Worm (Caenorhabditis elegans) whole organism, L4 larva: ENCODE data around the gene str-83.
A peak's percentile ranks its signal among the peaks of the same experiment; 100 is the strongest.

Experiments
- D1046.2 ChIP-seq: fragments of 200-800 bp; sonication (Bioruptor generic); IDR thresholded peaks from 2 replicates; pipeline ENCODE4 v1.3.6; 2022; ENCODE audit warnings: missing genetic modification characterization, missing compliant biosample characterization
- F10B5.3 ChIP-seq: sonication (generic microtip); optimal IDR thresholded peaks from 2 replicates; lab custom pipeline; 2016; ENCODE audit warnings: mild to moderate bottlenecking, missing genetic modification characterization, missing compliant biosample characterization
- T20F7.1 ChIP-seq: fragments of 200-800 bp; sonication (Bioruptor generic); optimal IDR thresholded peaks from 2 replicates; lab custom pipeline; 2018; ENCODE audit warnings: mild to moderate bottlenecking, missing genetic modification characterization, missing compliant biosample characterization
- ZK337.2 ChIP-seq: fragments of 200-800 bp; sonication (Bioruptor generic); IDR thresholded peaks from 2 replicates; pipeline ENCODE4 v1.3.6; 2022; ENCODE audit warnings: missing genetic modification reagents, missing genetic modification characterization, missing compliant biosample characterization
- ZK546.5 ChIP-seq, 2 experiments: sonication (generic microtip); optimal IDR thresholded peaks; 2 replicates each; lab custom pipeline; 2017; ENCODE audit warnings: missing biosample characterization in 2 of 2, missing genetic modification characterization in 2 of 2
- ceh-28 ChIP-seq: fragments of 150-350 bp; optimal IDR thresholded peaks from 2 replicates; lab custom pipeline; 2014; ENCODE audit warnings: missing biosample characterization, missing genetic modification reagents, missing genetic modification characterization
- ceh-62 ChIP-seq: sonication (generic microtip); optimal IDR thresholded peaks from 2 replicates; lab custom pipeline; 2017; ENCODE audit warnings: missing biosample characterization, missing genetic modification characterization
- daf-16 ChIP-seq, 3 experiments: sonication (generic microtip); optimal IDR thresholded peaks; 2 replicates each; lab custom pipeline; 2016 to 2017; ENCODE audit warnings: missing genetic modification characterization in 3 of 3, missing genetic modification reagents in 3 of 3, mild to moderate bottlenecking in 2 of 3, missing compliant biosample characterization in 2 of 3, missing biosample characterization in 1 of 3, moderate library complexity in 1 of 3
- daf-8 ChIP-seq: fragments of 200-800 bp; sonication (Bioruptor generic); IDR thresholded peaks from 2 replicates; pipeline ENCODE4 v1.3.6; 2022; ENCODE audit warnings: missing genetic modification characterization, missing compliant biosample characterization
- dmd-6 ChIP-seq: fragments of 200-800 bp; sonication (Bioruptor generic); IDR thresholded peaks from 2 replicates; pipeline ENCODE4 v1.3.6; 2022; ENCODE audit warnings: missing genetic modification reagents, missing genetic modification characterization, missing compliant biosample characterization
- dmd-8 ChIP-seq: fragments of 200-800 bp; sonication (Bioruptor generic); IDR thresholded peaks from 2 replicates; pipeline ENCODE4 v1.3.6; 2022; ENCODE audit warnings: missing genetic modification characterization, missing compliant biosample characterization
- dpl-1 ChIP-seq: fragments of 150-350 bp; optimal IDR thresholded peaks from 2 replicates; lab custom pipeline; 2014; ENCODE audit warnings: missing biosample characterization, missing genetic modification reagents, missing genetic modification characterization
- dve-1 ChIP-seq: sonication (generic microtip); optimal IDR thresholded peaks from 2 replicates; lab custom pipeline; 2017; ENCODE audit warnings: antibody characterized with exemption, mild to moderate bottlenecking, missing genetic modification characterization, missing compliant biosample characterization; ENCODE audit not compliant: insufficient read depth
- egl-43 ChIP-seq: fragments of 200-800 bp; sonication (Bioruptor generic); IDR thresholded peaks from 2 replicates; pipeline ENCODE4 v1.3.6; 2022; ENCODE audit warnings: missing genetic modification reagents, missing genetic modification characterization, missing compliant biosample characterization
- fkh-10 ChIP-seq: fragments of 150-350 bp; optimal IDR thresholded peaks from 2 replicates; lab custom pipeline; 2014; ENCODE audit warnings: missing biosample characterization, missing genetic modification reagents, missing genetic modification characterization
- hlh-11 ChIP-seq: fragments of 200-800 bp; sonication (Bioruptor generic); optimal IDR thresholded peaks from 2 replicates; lab custom pipeline; 2018; ENCODE audit warnings: mild to moderate bottlenecking, missing genetic modification characterization, missing compliant biosample characterization
- hlh-30 ChIP-seq: sonication (generic microtip); optimal IDR thresholded peaks from 2 replicates; lab custom pipeline; 2017; ENCODE audit warnings: antibody characterized with exemption, mild to moderate bottlenecking, missing genetic modification characterization, missing compliant biosample characterization; ENCODE audit not compliant: insufficient read depth
- lin-39 ChIP-seq: fragments of 150-350 bp; optimal IDR thresholded peaks from 2 replicates; lab custom pipeline; 2014; ENCODE audit warnings: missing biosample characterization, missing genetic modification reagents, missing genetic modification characterization
- lsy-2 ChIP-seq, 2 experiments: fragments of 150-350 bp in 1 of 2; sonication (generic microtip) in 1 of 2; optimal IDR thresholded peaks; 2 replicates each; lab custom pipeline; 2014 to 2017; ENCODE audit warnings: missing biosample characterization in 2 of 2, missing genetic modification characterization in 2 of 2
- mep-1 ChIP-seq: fragments of 150-350 bp; sonication (generic microtip); optimal IDR thresholded peaks from 3 replicates; lab custom pipeline; 2014; ENCODE audit warnings: missing biosample characterization, missing genetic modification characterization
- mes-2 ChIP-seq: sonication (generic microtip); optimal IDR thresholded peaks from 2 replicates; lab custom pipeline; 2016; ENCODE audit warnings: missing genotype, mild to moderate bottlenecking, missing genetic modification characterization, missing compliant biosample characterization; ENCODE audit not compliant: poor library complexity, severe bottlenecking
- mxl-3 ChIP-seq: fragments of 200-800 bp; sonication (Bioruptor generic); optimal IDR thresholded peaks from 2 replicates; lab custom pipeline; 2018; ENCODE audit warnings: mild to moderate bottlenecking, missing genetic modification characterization, missing compliant biosample characterization
- nhr-102 ChIP-seq: sonication (generic microtip); optimal IDR thresholded peaks from 2 replicates; lab custom pipeline; 2016; ENCODE audit warnings: mild to moderate bottlenecking, missing genetic modification characterization, moderate library complexity, missing compliant biosample characterization
- nhr-28 ChIP-seq: fragments of 150-350 bp; optimal IDR thresholded peaks from 2 replicates; lab custom pipeline; 2014; ENCODE audit warnings: missing biosample characterization, missing genetic modification characterization
- nhr-42 ChIP-seq: fragments of 200-800 bp; sonication (Bioruptor generic); IDR thresholded peaks from 2 replicates; pipeline ENCODE4 v1.3.6; 2022; ENCODE audit warnings: missing genetic modification characterization, missing compliant biosample characterization
- nhr-76 ChIP-seq: fragments of 150-350 bp; optimal IDR thresholded peaks from 2 replicates; lab custom pipeline; 2014; ENCODE audit warnings: missing biosample characterization, missing genetic modification characterization
- nhr-77 ChIP-seq: fragments of 150-350 bp; optimal IDR thresholded peaks from 2 replicates; lab custom pipeline; 2014; ENCODE audit warnings: missing biosample characterization, missing genetic modification characterization
- php-3 ChIP-seq: fragments of 200-800 bp; sonication (Bioruptor generic); IDR thresholded peaks from 2 replicates; pipeline ENCODE4 v1.3.6; 2022; ENCODE audit warnings: missing genetic modification reagents, missing genetic modification characterization, missing compliant biosample characterization
- pqm-1 ChIP-seq: sonication (generic microtip); optimal IDR thresholded peaks from 2 replicates; lab custom pipeline; 2017; ENCODE audit warnings: missing biosample characterization, missing genetic modification characterization
- rbr-2 ChIP-seq: sonication (generic microtip); optimal IDR thresholded peaks from 2 replicates; lab custom pipeline; 2016; ENCODE audit warnings: missing genotype, missing genetic modification characterization, missing compliant biosample characterization
- snpc-1.2 ChIP-seq: fragments of 200-800 bp; sonication (Bioruptor generic); IDR thresholded peaks from 2 replicates; pipeline ENCODE4 v1.3.6; 2022; ENCODE audit warnings: missing genetic modification reagents, missing genetic modification characterization, missing compliant biosample characterization
- snpc-4 ChIP-seq: fragments of 150-350 bp; optimal IDR thresholded peaks from 2 replicates; lab custom pipeline; 2014; ENCODE audit warnings: missing biosample characterization, missing genetic modification characterization
- unc-39 ChIP-seq: sonication (generic microtip); optimal IDR thresholded peaks from 2 replicates; lab custom pipeline; 2017; ENCODE audit warnings: missing biosample characterization, missing genetic modification characterization
- unc-62 ChIP-seq, 3 experiments: fragments of 150-350 bp in 1 of 3; sonication (generic microtip); optimal IDR thresholded peaks in 2 of 3; peaks in 1 of 3; 1 replicate in 1 of 3; 2 replicates in 2 of 3; lab custom pipeline; 2014 to 2017; ENCODE audit warnings: missing biosample characterization in 3 of 3, missing genetic modification characterization in 3 of 3, missing genetic modification reagents in 3 of 3, missing genotype in 1 of 3
- zip-2 ChIP-seq: fragments of 150-350 bp; optimal IDR thresholded peaks from 2 replicates; lab custom pipeline; 2014; ENCODE audit warnings: missing biosample characterization, missing genetic modification characterization
- ztf-7 ChIP-seq: fragments of 150-350 bp; optimal IDR thresholded peaks from 2 replicates; lab custom pipeline; 2014; ENCODE audit warnings: missing biosample characterization, missing genetic modification characterization

The str-83 gene

DNA sequence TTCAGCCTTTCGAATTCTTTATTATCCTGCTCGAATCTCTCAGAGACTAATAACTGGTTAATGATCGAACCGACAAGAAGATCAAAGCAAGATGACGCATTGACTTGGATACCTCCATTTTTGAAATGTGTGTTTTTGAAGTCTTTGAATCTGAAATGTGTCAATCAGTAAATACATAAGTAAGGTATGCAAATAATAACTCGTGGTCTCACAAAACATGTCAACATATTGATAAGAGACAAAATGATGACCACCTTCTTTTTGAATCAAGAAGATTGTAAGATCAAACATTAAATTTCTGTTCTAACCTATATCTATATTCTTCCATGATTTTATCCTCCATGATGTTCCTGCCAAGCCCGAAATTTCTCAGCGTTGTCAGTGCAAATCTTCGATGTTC is 7.4 kb upstream of the str-83 start (continued):
- TF ChIP-seq daf-8, result no peak
- TF ChIP-seq nhr-102, result peak; percentile 3
- no peak for TF ChIP-seq ZK337.2 (GFP tag; lab: Robert Waterston, UW)
- TF ChIP-seq ztf-7 (tag; lab: Kevin White, UChicago), result no peak
- TF ChIP-seq ceh-28, result no peak
- TF ChIP-seq lsy-2 (tag; optimal IDR thresholded peaks at IDR 0.05; lab: Kevin White, UChicago), result no peak
- peak; percentile 67 for TF ChIP-seq nhr-77 (tag; lab: Kevin White, UChicago)
- no peak for TF ChIP-seq F10B5.3 (tag; lab: Kevin White, UChicago)
- TF ChIP-seq mep-1 (tag; lab: Kevin White, UChicago), result no peak
- no peak for TF ChIP-seq daf-16 (GFP tag; optimal IDR thresholded peaks at IDR 0.05; lab: Kevin White, UChicago)
- TF ChIP-seq daf-16 (tag; optimal IDR thresholded peaks at IDR 0.05; lab: Kevin White, UChicago), result peak; percentile 97
- TF ChIP-seq snpc-4 (tag; lab: Kevin White, UChicago), result no peak
- TF ChIP-seq unc-39 (tag; lab: Kevin White, UChicago), result no peak

- 0 out of 2 replicates have a peak, but pooled peaks have one; percentile 21 for TF ChIP-seq nhr-42 (GFP tag; lab: Robert Waterston, UW)
- no peak for TF ChIP-seq ZK337.2 (GFP tag; lab: Robert Waterston, UW)
- peak; percentile 53 for TF ChIP-seq nhr-102
- TF ChIP-seq daf-16 (GFP tag; optimal IDR thresholded peaks at IDR 0.05; lab: Kevin White, UChicago), result no peak
- peak; percentile 88 for TF ChIP-seq daf-16 (tag; optimal IDR thresholded peaks at IDR 0.05; lab: Kevin White, UChicago)
- TF ChIP-seq dve-1 (tag; lab: Kevin White, UChicago), result peak; percentile 75
- TF ChIP-seq nhr-28 (tag; lab: Kevin White, UChicago), result peak; percentile 99
- TF ChIP-seq mep-1 (tag; lab: Kevin White, UChicago), result no peak
- peak; percentile 64 for TF ChIP-seq pqm-1 (tag; lab: Kevin White, UChicago)
- TF ChIP-seq ZK546.5 (tag; optimal IDR thresholded peaks at IDR 0.05; lab: Kevin White, UChicago), result no peak
- TF ChIP-seq dpl-1 (GFP tag; lab: Kevin White, UChicago), result no peak
- TF ChIP-seq ceh-62 (tag; lab: Kevin White, UChicago), result no peak
- TF ChIP-seq zip-2 (tag; lab: Kevin White, UChicago), result no peak
- no peak for TF ChIP-seq lin-39 (tag; lab: Kevin White, UChicago)
- peak; percentile 56 for TF ChIP-seq hlh-11 (tag; lab: Kevin White, UChicago)
- peak; percentile 99 for TF ChIP-seq nhr-77 (tag; lab: Kevin White, UChicago)
- peak; percentile 84 for TF ChIP-seq dmd-6 (GFP tag; lab: Robert Waterston, UW)
- TF ChIP-seq hlh-30, result peak; percentile 27
- no peak for TF ChIP-seq php-3
Observed at ce11 chrV:3970410-3970809, 6.7 kb upstream of the str-83 start, which contains the start of gene cyp-34A9. cyp-34A9 (minus strand) TSS chrV:3970540.

DNA sequence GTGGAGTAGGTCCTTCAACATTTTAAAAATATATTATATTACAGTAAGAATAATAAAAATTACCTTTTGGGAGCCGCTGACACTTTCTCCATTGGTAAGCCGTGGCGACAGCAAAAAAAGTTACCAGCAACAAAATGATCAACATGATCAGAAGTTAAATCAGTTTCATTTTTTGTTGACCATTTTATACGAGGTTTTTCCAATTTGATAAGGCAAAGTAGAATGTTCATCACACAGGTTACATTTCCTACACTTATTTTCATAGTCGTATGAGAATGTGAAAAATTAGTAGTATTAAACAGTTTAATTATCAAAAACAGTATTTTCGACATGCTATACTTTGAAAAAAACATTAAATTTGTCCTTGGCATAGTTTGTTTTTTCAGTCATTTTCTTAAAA is 4.2 kb upstream of the str-83 start, which contains the start of gene cyp-34A10:
cyp-34A10 (minus strand) TSS at position 146 of the 400 bp plus-strand sequence.
- peak; percentile 73 for TF ChIP-seq nhr-28 (tag; lab: Kevin White, UChicago)
- TF ChIP-seq nhr-77 (tag; lab: Kevin White, UChicago), result peak; percentile 73
- peak in 1 of 2 experiments; percentile 43 for TF ChIP-seq unc-62 (GFP tag; optimal IDR thresholded peaks at IDR 0.05 in 1 of 2; lab: Kevin White, UChicago)
- TF ChIP-seq unc-62 (tag; optimal IDR thresholded peaks at IDR 0.05; lab: Kevin White, UChicago), result no peak
- TF ChIP-seq daf-16 (GFP tag; optimal IDR thresholded peaks at IDR 0.05; lab: Kevin White, UChicago), result no peak
- TF ChIP-seq daf-16 (tag; optimal IDR thresholded peaks at IDR 0.05; lab: Kevin White, UChicago), result peak; percentile 13
- TF ChIP-seq fkh-10, result no peak

- no peak for TF ChIP-seq nhr-76 (tag; lab: Kevin White, UChicago)
- TF ChIP-seq daf-8, result no peak
- no peak for TF ChIP-seq dpl-1 (GFP tag; lab: Kevin White, UChicago)
- no peak for TF ChIP-seq mes-2
- no peak for TF ChIP-seq mxl-3 (GFP tag; lab: Kevin White, UChicago)
- no peak for TF ChIP-seq snpc-1.2 (GFP tag; lab: Robert Waterston, UW)
- no peak for TF ChIP-seq ZK337.2 (GFP tag; lab: Robert Waterston, UW)
- TF ChIP-seq D1046.2 (GFP tag; lab: Robert Waterston, UW), result no peak
- TF ChIP-seq rbr-2 (tag; lab: Kevin White, UChicago), result no peak
- TF ChIP-seq T20F7.1, result no peak
- TF ChIP-seq egl-43 (GFP tag; lab: Robert Waterston, UW), result no peak
- no peak for TF ChIP-seq dmd-8 (GFP tag; lab: Robert Waterston, UW)
Observed at ce11 chrV:3974361-3974760, 2.7 kb upstream of the str-83 start, which contains the start of gene str-82. str-82 (plus strand) TSS chrV:3974661.
